Fruit fly (Drosophila melanogaster) whole organism, pupa: ENCODE measurements around the gene CG9920.

Experiments
- CG12605 ChIP-seq: fragments of 200-800 bp; sonication (Bioruptor generic); IDR thresholded peaks from 2 replicates; pipeline ENCODE4 v1.3.6; 2022; ENCODE audit warnings: missing biosample characterization, missing genetic modification characterization
- CG13204 ChIP-seq: fragments of 200-800 bp; sonication (Bioruptor generic); optimal IDR thresholded peaks from 2 replicates; lab custom pipeline; 2018; ENCODE audit warnings: missing biosample characterization, mild to moderate bottlenecking, missing genetic modification characterization, moderate library complexity
- CG14655 ChIP-seq: fragments of 200-800 bp; sonication (Bioruptor generic); optimal IDR thresholded peaks from 3 replicates; lab custom pipeline; 2017; ENCODE audit warnings: mild to moderate bottlenecking, missing biosample characterization, missing genetic modification reagents, missing genetic modification characterization
- CG32121 ChIP-seq: fragments of 200-800 bp; sonication (Bioruptor generic); IDR thresholded peaks from 2 replicates; pipeline ENCODE4 v1.3.6; 2022; ENCODE audit warnings: missing biosample characterization, missing genetic modification characterization
- CG4496 ChIP-seq: fragments of 200-800 bp; sonication (Bioruptor generic); IDR thresholded peaks from 3 replicates; pipeline ENCODE4 v1.3.6; 2022; ENCODE audit warnings: missing biosample characterization, missing genetic modification characterization
- CG9948 ChIP-seq: fragments of 200-800 bp; sonication (Bioruptor generic); optimal IDR thresholded peaks from 2 replicates; lab custom pipeline; 2018; ENCODE audit warnings: missing biosample characterization, mild to moderate bottlenecking, missing genetic modification characterization, moderate library complexity
- EcR ChIP-seq: fragments of 200-800 bp; sonication (Bioruptor generic); optimal IDR thresholded peaks from 3 replicates; lab custom pipeline; 2019; ENCODE audit warnings: missing biosample characterization, missing genetic modification characterization, mild to moderate bottlenecking, moderate library complexity, missing genetic modification reagents
- Pif1B ChIP-seq: fragments of 200-800 bp; sonication (Bioruptor generic); optimal IDR thresholded peaks from 3 replicates; lab custom pipeline; 2016; ENCODE audit warnings: missing biosample characterization, missing genetic modification characterization
- gl ChIP-seq: fragments of 200-800 bp; sonication (Bioruptor generic); optimal IDR thresholded peaks from 2 replicates; lab custom pipeline; 2018; ENCODE audit warnings: missing biosample characterization, mild to moderate bottlenecking, missing genetic modification characterization
- rn ChIP-seq: fragments of 200-800 bp; sonication (Bioruptor generic); IDR thresholded peaks from 2 replicates; pipeline ENCODE4 v1.3.6; 2022; ENCODE audit warnings: missing biosample characterization, missing genetic modification characterization

DNA sequence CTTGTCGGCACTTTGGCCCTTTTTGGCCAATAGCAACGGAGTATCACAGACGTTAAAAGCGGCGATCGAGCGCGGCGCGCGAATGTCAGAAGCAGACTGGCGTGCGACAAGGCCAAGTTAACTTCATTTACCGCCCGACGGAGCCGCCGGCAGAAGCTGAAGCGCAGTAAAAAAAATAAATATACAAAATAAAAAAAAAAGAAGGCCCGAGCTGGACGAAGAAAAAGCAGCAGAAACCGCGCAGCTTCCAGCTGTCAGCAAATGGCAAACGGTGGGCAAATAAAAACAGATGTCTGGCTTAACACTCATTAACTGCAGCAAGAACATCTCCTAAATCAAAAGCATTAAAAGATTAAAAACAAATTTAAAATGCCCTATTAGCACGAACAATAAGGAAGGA, 34.1 kb upstream of the CG9920 start, which contains the start of gene CG14356:
- no peak for TF ChIP-seq CG4496 (GFP tag; lab: Robert Waterston, UW)
- no peak for TF ChIP-seq CG14655
- TF ChIP-seq CG32121 (GFP tag; lab: Robert Waterston, UW), result no peak
- TF ChIP-seq EcR, result no peak
- no peak for TF ChIP-seq CG12605
- no peak for TF ChIP-seq CG13204 (GFP tag; lab: Kevin White, UChicago)
- no peak for TF ChIP-seq rn (GFP tag; lab: Robert Waterston, UW)
- no peak for TF ChIP-seq CG9948
- no peak for TF ChIP-seq gl
- no peak for TF ChIP-seq Pif1B
